Fruit fly (Drosophila melanogaster) whole organism, embryonic: Measurements from ENCODE around the gene CG34039.

Experiments used
- CG10321 ChIP-seq: fragments of 200-800 bp; sonication (Bioruptor generic); IDR thresholded peaks from 2 replicates; pipeline ENCODE4 v1.3.6; 2022; ENCODE audit warnings: missing biosample characterization, missing genetic modification characterization
- CG10431 ChIP-seq: fragments of 200-800 bp; sonication (Bioruptor generic); optimal IDR thresholded peaks from 3 replicates; lab custom pipeline; 2018; ENCODE audit warnings: missing biosample characterization, mild to moderate bottlenecking, missing genetic modification characterization
- CG11695 ChIP-seq: fragments of 200-800 bp; sonication (Bioruptor generic); IDR thresholded peaks from 3 replicates; pipeline ENCODE4 v1.3.6; 2022; ENCODE audit warnings: missing biosample characterization, missing genetic modification characterization
- CG11696 ChIP-seq: fragments of 200-800 bp; sonication (Bioruptor generic); IDR thresholded peaks from 2 replicates; pipeline ENCODE4 v1.3.6; 2022; ENCODE audit warnings: missing biosample characterization, missing genetic modification characterization
- CG12071 ChIP-seq: fragments of 200-800 bp; sonication (Bioruptor generic); optimal IDR thresholded peaks from 3 replicates; lab custom pipeline; 2018; ENCODE audit warnings: missing biosample characterization, mild to moderate bottlenecking, missing genetic modification characterization
- CG12219 ChIP-seq: fragments of 200-800 bp; sonication (Bioruptor generic); optimal IDR thresholded peaks from 3 replicates; lab custom pipeline; 2018; ENCODE audit warnings: missing biosample characterization, mild to moderate bottlenecking, missing genetic modification characterization
- CG12391 ChIP-seq: fragments of 200-800 bp; sonication (Bioruptor generic); optimal IDR thresholded peaks from 3 replicates; lab custom pipeline; 2018; ENCODE audit warnings: missing biosample characterization, mild to moderate bottlenecking, missing genetic modification characterization, moderate library complexity
- CG12769 ChIP-seq: fragments of 200-800 bp; sonication (Bioruptor generic); optimal IDR thresholded peaks from 2 replicates; lab custom pipeline; 2019; ENCODE audit warnings: missing biosample characterization, mild to moderate bottlenecking, missing genetic modification characterization, moderate library complexity
- CG15696 ChIP-seq: fragments of 200-800 bp; sonication (Bioruptor generic); optimal IDR thresholded peaks from 2 replicates; lab custom pipeline; 2019; ENCODE audit warnings: missing biosample characterization, mild to moderate bottlenecking, missing genetic modification characterization, moderate library complexity
- CG1647 ChIP-seq: fragments of 200-800 bp; sonication (Bioruptor generic); optimal IDR thresholded peaks from 3 replicates; lab custom pipeline; 2016; ENCODE audit warnings: missing biosample characterization, missing genetic modification characterization
- CG17612 ChIP-seq: fragments of 200-800 bp; sonication (Bioruptor generic); IDR thresholded peaks from 2 replicates; pipeline ENCODE4 v1.3.6; 2022; ENCODE audit warnings: missing biosample characterization, missing genetic modification characterization
- CG17829 ChIP-seq: fragments of 200-800 bp; optimal IDR thresholded peaks from 2 replicates; lab custom pipeline; 2019; ENCODE audit warnings: missing biosample characterization, mild to moderate bottlenecking, missing genetic modification characterization, moderate library complexity
- CG2678 ChIP-seq: fragments of 200-800 bp; sonication (Bioruptor generic); optimal IDR thresholded peaks from 3 replicates; lab custom pipeline; 2019; ENCODE audit warnings: missing biosample characterization, mild to moderate bottlenecking, missing genetic modification characterization, moderate library complexity
- CG31365 ChIP-seq: fragments of 200-800 bp; sonication (Bioruptor generic); optimal IDR thresholded peaks from 2 replicates; lab custom pipeline; 2018; ENCODE audit warnings: missing biosample characterization, mild to moderate bottlenecking, missing genetic modification characterization
- CG3163 ChIP-seq: fragments of 200-800 bp; sonication (Bioruptor generic); optimal IDR thresholded peaks from 3 replicates; lab custom pipeline; 2016; ENCODE audit warnings: missing biosample characterization, missing genetic modification characterization
- CG4360 ChIP-seq: fragments of 200-800 bp; sonication (Bioruptor generic); IDR thresholded peaks from 2 replicates; pipeline ENCODE4 v1.3.6; 2022; ENCODE audit warnings: missing biosample characterization, missing genetic modification characterization
- CG4730 ChIP-seq: fragments of 200-800 bp; sonication (Bioruptor generic); IDR thresholded peaks from 2 replicates; pipeline ENCODE4 v1.3.6; 2022; ENCODE audit warnings: missing biosample characterization, missing genetic modification characterization
- CG5180 ChIP-seq: fragments of 200-800 bp; sonication (Bioruptor generic); optimal IDR thresholded peaks from 3 replicates; lab custom pipeline; 2017; ENCODE audit warnings: missing biosample characterization, missing genetic modification characterization, mild to moderate bottlenecking, moderate library complexity, missing genetic modification reagents
- CG6654 ChIP-seq: fragments of 200-800 bp; sonication (Bioruptor generic); optimal IDR thresholded peaks from 2 replicates; lab custom pipeline; 2017; ENCODE audit warnings: missing biosample characterization, mild to moderate bottlenecking, missing genetic modification characterization
- CG7839 ChIP-seq: fragments of 200-800 bp; sonication (Bioruptor generic); optimal IDR thresholded peaks from 3 replicates; lab custom pipeline; 2018; ENCODE audit warnings: missing biosample characterization, mild to moderate bottlenecking, missing genetic modification characterization, moderate library complexity
- CG8281 ChIP-seq: fragments of 200-800 bp; sonication (Bioruptor generic); optimal IDR thresholded peaks from 2 replicates; lab custom pipeline; 2018; ENCODE audit warnings: missing biosample characterization, mild to moderate bottlenecking, missing genetic modification characterization, moderate library complexity
- D19A ChIP-seq: fragments of 200-800 bp; optimal IDR thresholded peaks from 3 replicates; lab custom pipeline; 2019; ENCODE audit warnings: missing biosample characterization, mild to moderate bottlenecking, missing genetic modification characterization, moderate library complexity
- Dip3 ChIP-seq: fragments of 200-800 bp; sonication (Bioruptor generic); optimal IDR thresholded peaks from 3 replicates; lab custom pipeline; 2016; ENCODE audit warnings: missing biosample characterization, missing genetic modification characterization
- Doc3 ChIP-seq: fragments of 200-800 bp; sonication (Bioruptor generic); IDR thresholded peaks from 3 replicates; pipeline ENCODE4 v1.3.6; 2022; ENCODE audit warnings: missing biosample characterization, missing genetic modification characterization; ENCODE audit not compliant: partially characterized antibody
- Dp ChIP-seq: fragments of 200-800 bp; sonication (Bioruptor generic); optimal IDR thresholded peaks from 2 replicates; lab custom pipeline; 2018; ENCODE audit warnings: missing biosample characterization, mild to moderate bottlenecking, missing genetic modification characterization, moderate library complexity
- Kr ChIP-seq: fragments of 200-800 bp; sonication (Bioruptor generic); optimal IDR thresholded peaks from 2 replicates; lab custom pipeline; 2017; ENCODE audit warnings: missing biosample characterization, mild to moderate bottlenecking, missing genetic modification characterization
- Lim3 ChIP-seq: fragments of 200-800 bp; sonication (Bioruptor generic); IDR thresholded peaks from 2 replicates; pipeline ENCODE4 v1.3.6; 2022; ENCODE audit warnings: missing biosample characterization, missing genetic modification characterization
- Nf-YA ChIP-seq: fragments of 200-800 bp; sonication (Bioruptor generic); IDR thresholded peaks from 2 replicates; pipeline ENCODE4 v1.3.6; 2022; ENCODE audit warnings: missing biosample characterization, missing genetic modification characterization
- ara ChIP-seq: fragments of 200-800 bp; sonication (Bioruptor generic); IDR thresholded peaks from 2 replicates; pipeline ENCODE4 v1.3.6; 2022; ENCODE audit warnings: missing biosample characterization, missing genetic modification characterization
- crp ChIP-seq, 2 experiments: fragments of 200-800 bp; sonication (Bioruptor generic); optimal IDR thresholded peaks; 2 replicates in 1 of 2; 3 replicates in 1 of 2; lab custom pipeline; 2017; ENCODE audit warnings: missing biosample characterization in 2 of 2, missing genetic modification characterization in 2 of 2, mild to moderate bottlenecking in 1 of 2, moderate library complexity in 1 of 2
- da ChIP-seq: fragments of 200-800 bp; sonication (Bioruptor generic); optimal IDR thresholded peaks from 2 replicates; lab custom pipeline; 2016; ENCODE audit warnings: missing biosample characterization, missing genetic modification characterization
- dm ChIP-seq: fragments of 200-800 bp; sonication (Bioruptor generic); optimal IDR thresholded peaks from 3 replicates; lab custom pipeline; 2016; ENCODE audit warnings: missing biosample characterization, missing genetic modification characterization
- fd3F ChIP-seq: fragments of 200-800 bp; sonication (Bioruptor generic); optimal IDR thresholded peaks from 2 replicates; lab custom pipeline; 2018; ENCODE audit warnings: missing biosample characterization, mild to moderate bottlenecking, missing genetic modification characterization, moderate library complexity
- fd64A ChIP-seq: fragments of 200-800 bp; sonication (Bioruptor generic); optimal IDR thresholded peaks from 3 replicates; lab custom pipeline; 2018; ENCODE audit warnings: missing biosample characterization, mild to moderate bottlenecking, missing genetic modification characterization
- gem ChIP-seq: fragments of 200-800 bp; sonication (Bioruptor generic); optimal IDR thresholded peaks from 2 replicates; lab custom pipeline; 2019; ENCODE audit warnings: missing biosample characterization, mild to moderate bottlenecking, missing genetic modification characterization, moderate library complexity
- grau ChIP-seq: fragments of 200-800 bp; optimal IDR thresholded peaks from 3 replicates; lab custom pipeline; 2019; ENCODE audit warnings: missing biosample characterization, mild to moderate bottlenecking, missing genetic modification characterization, moderate library complexity
- lilli ChIP-seq: fragments of 200-800 bp; sonication (Bioruptor generic); optimal IDR thresholded peaks from 3 replicates; lab custom pipeline; 2016; ENCODE audit warnings: missing biosample characterization, missing genetic modification characterization
- nmo ChIP-seq: fragments of 200-800 bp; sonication (Bioruptor generic); optimal IDR thresholded peaks from 2 replicates; lab custom pipeline; 2018; ENCODE audit warnings: missing biosample characterization, mild to moderate bottlenecking, missing genetic modification characterization, moderate library complexity
- prd ChIP-seq, 3 experiments: fragments of >200 bp in 2 of 3; fragments of 200-800 bp in 1 of 3; sonication (Bioruptor generic) in 1 of 3; optimal IDR thresholded peaks in 2 of 3; IDR thresholded peaks in 1 of 3; 2 replicates in 2 of 3; 3 replicates in 1 of 3; pipeline versions ENCODE4 v1.3.6 to Lab custom; 2017 to 2022; ENCODE audit warnings: missing biosample characterization in 1 of 3, missing genetic modification characterization in 1 of 3
- ranshi ChIP-seq: fragments of 200-800 bp; sonication (Bioruptor generic); IDR thresholded peaks from 2 replicates; pipeline ENCODE4 v1.3.6; 2022; ENCODE audit warnings: missing biosample characterization, missing genetic modification characterization
- repo ChIP-seq: fragments of 200-800 bp; sonication (Bioruptor generic); optimal IDR thresholded peaks from 2 replicates; lab custom pipeline; 2016; ENCODE audit warnings: missing biosample characterization, missing genetic modification characterization
- row ChIP-seq: fragments of 200-800 bp; sonication (Bioruptor generic); IDR thresholded peaks from 3 replicates; pipeline ENCODE4 v1.3.6; 2022; ENCODE audit warnings: missing biosample characterization, missing genetic modification characterization
- sens ChIP-seq: fragments of 200-800 bp; sonication (Bioruptor generic); peaks from one replicate; lab custom pipeline; 2016; ENCODE audit warnings: missing biosample characterization, missing genetic modification characterization
- shn ChIP-seq: fragments of 200-800 bp; sonication (Bioruptor generic); optimal IDR thresholded peaks from 3 replicates; lab custom pipeline; 2016; ENCODE audit warnings: missing biosample characterization, missing genetic modification characterization
- sqz ChIP-seq: fragments of 200-800 bp; sonication (Bioruptor generic); optimal IDR thresholded peaks from 3 replicates; lab custom pipeline; 2018; ENCODE audit warnings: missing biosample characterization, mild to moderate bottlenecking, missing genetic modification characterization
- tgo ChIP-seq: fragments of 200-800 bp; sonication (Bioruptor generic); IDR thresholded peaks from 3 replicates; pipeline ENCODE4 v1.3.6; 2022; ENCODE audit warnings: missing biosample characterization, missing genetic modification characterization
- unc-4 ChIP-seq: fragments of 200-800 bp; sonication (Bioruptor generic); IDR thresholded peaks from 2 replicates; pipeline ENCODE4 v1.3.6; 2022; ENCODE audit warnings: missing biosample characterization, missing genetic modification characterization; ENCODE audit not compliant: partially characterized antibody
- yki ChIP-seq: fragments of >200 bp; optimal IDR thresholded peaks from 3 replicates; lab custom pipeline; 2018

The CG34039 gene

dm6 chr3L:14610458-14610857, 50.7 kb downstream of the CG34039 start:
- TF ChIP-seq crp (GFP tag; optimal IDR thresholded peaks at IDR 0.05; lab: Kevin White, UChicago) (no peak), Nf-YA (GFP tag; lab: Robert Waterston, UW) (no peak), Lim3 (GFP tag; lab: Robert Waterston, UW) (no peak), repo (no peak), CG10321 (GFP tag; lab: Robert Waterston, UW) (no peak), ranshi (GFP tag; lab: Robert Waterston, UW) (no peak), CG1647 (no peak), yki (no peak), CG11696 (GFP tag; lab: Robert Waterston, UW) (no peak), sens (GFP tag; lab: Kevin White, UChicago) (no peak), shn (GFP tag; lab: Kevin White, UChicago) (no peak), ara (no peak), fd64A (no peak), prd (optimal IDR thresholded peaks at IDR 0.05; lab: Kevin White, UChicago) (no peak), prd (GFP tag; IDR thresholded peaks at IDR 0.05; lab: Robert Waterston, UW) (no peak), dm (GFP tag; lab: Kevin White, UChicago) (no peak), da (GFP tag; lab: Kevin White, UChicago) (no peak), CG17612 (GFP tag; lab: Robert Waterston, UW) (no peak)

dm6 chr3L:14611406-14612335, 51.9 kb downstream of the CG34039 start:
- peak; percentile 39 for TF ChIP-seq CG7839
- TF ChIP-seq nmo = peak; percentile 15
- TF ChIP-seq CG11695 (GFP tag; lab: Robert Waterston, UW) = no peak
- TF ChIP-seq CG3163 (GFP tag; lab: Kevin White, UChicago) = no peak
- no peak for TF ChIP-seq unc-4 (GFP tag; lab: Robert Waterston, UW)
- TF ChIP-seq row = 0 out of 3 replicates have a peak, but pooled peaks have one; percentile 10
- no peak for TF ChIP-seq Dp (GFP tag; lab: Kevin White, UChicago)
- peak; percentile 38 for TF ChIP-seq CG12391 (tag; lab: Kevin White, UChicago)
- no peak for TF ChIP-seq CG12769
- no peak for TF ChIP-seq CG12219 (GFP tag; lab: Kevin White, UChicago)
- no peak for TF ChIP-seq CG1647
- peak; percentile 47 for TF ChIP-seq grau (tag; lab: Kevin White, UChicago)
- TF ChIP-seq lilli (GFP tag; lab: Kevin White, UChicago) = no peak
- no peak for TF ChIP-seq tgo (GFP tag; lab: Robert Waterston, UW)
- TF ChIP-seq CG10431 = no peak
- 0 out of 2 replicates have a peak, but pooled peaks have one; percentile 17 for TF ChIP-seq CG4360
- peak; percentile 59 for TF ChIP-seq Kr (GFP tag; lab: Kevin White, UChicago)
- TF ChIP-seq CG31365 (tag; lab: Kevin White, UChicago) = no peak
- TF ChIP-seq CG17829 (tag; lab: Kevin White, UChicago) = peak; percentile 63
- no peak for TF ChIP-seq CG4730 (GFP tag; lab: Robert Waterston, UW)
- TF ChIP-seq CG8281 = peak; percentile 67
- TF ChIP-seq CG12071 (GFP tag; lab: Kevin White, UChicago) = no peak
- TF ChIP-seq sqz = no peak
- peak; percentile 48 for TF ChIP-seq D19A (tag; lab: Kevin White, UChicago)
- peak; percentile 31 for TF ChIP-seq CG5180 (GFP tag; lab: Kevin White, UChicago)
- peak; percentile 50 for TF ChIP-seq CG2678
- TF ChIP-seq CG6654 (GFP tag; lab: Kevin White, UChicago) = no peak
- TF ChIP-seq Dip3 (GFP tag; lab: Kevin White, UChicago) = no peak
- TF ChIP-seq fd3F (GFP tag; lab: Kevin White, UChicago) = no peak
- TF ChIP-seq Doc3 = no peak
- peak; percentile 16 for TF ChIP-seq CG15696 (tag; lab: Kevin White, UChicago)
- peak; percentile 65 for TF ChIP-seq gem (tag; lab: Kevin White, UChicago)
